Worm (Caenorhabditis elegans) whole organism, late embryonic: ENCODE measurements around the gene nhr-27.

ENCODE experiments used
- C38D4.7 ChIP-seq: fragments of 200-800 bp; sonication (Bioruptor generic); optimal IDR thresholded peaks from 2 replicates; lab custom pipeline; 2018; ENCODE audit warnings: mild to moderate bottlenecking, missing genetic modification characterization, moderate library complexity, missing compliant biosample characterization
- F13H6.1 ChIP-seq: sonication (generic microtip); optimal IDR thresholded peaks from 2 replicates; lab custom pipeline; 2016; ENCODE audit warnings: missing genetic modification characterization, missing compliant biosample characterization
- K02D7.2 ChIP-seq: sonication (generic microtip); optimal IDR thresholded peaks from 2 replicates; lab custom pipeline; 2017; ENCODE audit warnings: mild to moderate bottlenecking, missing genetic modification characterization, missing compliant biosample characterization
- K09A11.1 ChIP-seq: sonication (generic microtip); optimal IDR thresholded peaks from 2 replicates; lab custom pipeline; 2017; ENCODE audit warnings: antibody characterized with exemption, mild to moderate bottlenecking, missing genetic modification characterization, missing compliant biosample characterization; ENCODE audit not compliant: insufficient read depth
- T23F11.4 ChIP-seq: fragments of 200-800 bp; sonication (Bioruptor generic); optimal IDR thresholded peaks from 2 replicates; lab custom pipeline; 2018; ENCODE audit warnings: mild to moderate bottlenecking, missing genetic modification characterization, missing compliant biosample characterization
- Y22D7AL.16 ChIP-seq: sonication (generic microtip); optimal IDR thresholded peaks from 2 replicates; lab custom pipeline; 2016; ENCODE audit warnings: missing genetic modification characterization, missing compliant biosample characterization
- ceh-14 ChIP-seq: sonication (generic microtip); optimal IDR thresholded peaks from 2 replicates; lab custom pipeline; 2016; ENCODE audit warnings: missing genotype, missing genetic modification characterization, missing compliant biosample characterization
- ceh-19 ChIP-seq: fragments of 200-800 bp; sonication (Bioruptor generic); optimal IDR thresholded peaks from 2 replicates; lab custom pipeline; 2018; ENCODE audit warnings: mild to moderate bottlenecking, missing genetic modification characterization, missing compliant biosample characterization
- ceh-24 ChIP-seq: sonication (generic microtip); optimal IDR thresholded peaks from 2 replicates; lab custom pipeline; 2016; ENCODE audit warnings: mild to moderate bottlenecking, missing genetic modification characterization, missing compliant biosample characterization
- ceh-48 ChIP-seq: sonication (generic microtip); optimal IDR thresholded peaks from 2 replicates; lab custom pipeline; 2016; ENCODE audit warnings: missing genetic modification characterization, inconsistent platforms, missing compliant biosample characterization
- ceh-6 ChIP-seq: fragments of 200-800 bp; sonication (Bioruptor generic); optimal IDR thresholded peaks from 2 replicates; lab custom pipeline; 2018; ENCODE audit warnings: mild to moderate bottlenecking, missing genetic modification characterization, missing compliant biosample characterization
- ceh-9 ChIP-seq: sonication (generic microtip); optimal IDR thresholded peaks from 2 replicates; lab custom pipeline; 2016; ENCODE audit warnings: mild to moderate bottlenecking, missing genetic modification characterization, inconsistent platforms, missing compliant biosample characterization
- che-1 ChIP-seq: sonication (generic microtip); optimal IDR thresholded peaks from 2 replicates; lab custom pipeline; 2016; ENCODE audit warnings: mild to moderate bottlenecking, missing genetic modification characterization, missing compliant biosample characterization
- dmd-4 ChIP-seq: sonication (generic microtip); optimal IDR thresholded peaks from 2 replicates; lab custom pipeline; 2016; ENCODE audit warnings: borderline replicate concordance, missing genetic modification characterization, missing compliant biosample characterization
- dve-1 ChIP-seq: sonication (generic microtip); optimal IDR thresholded peaks from 2 replicates; lab custom pipeline; 2017; ENCODE audit warnings: antibody characterized with exemption, mild to moderate bottlenecking, missing genetic modification characterization, missing compliant biosample characterization
- elt-4 ChIP-seq: sonication (generic microtip); optimal IDR thresholded peaks from 2 replicates; lab custom pipeline; 2016; ENCODE audit warnings: missing genetic modification characterization, missing compliant biosample characterization
- ets-4 ChIP-seq: sonication (generic microtip); optimal IDR thresholded peaks from 2 replicates; lab custom pipeline; 2016; ENCODE audit warnings: missing genetic modification characterization, missing compliant biosample characterization
- eyg-1 ChIP-seq: sonication (generic microtip); optimal IDR thresholded peaks from 2 replicates; lab custom pipeline; 2016; ENCODE audit warnings: missing genotype, missing genetic modification characterization, missing compliant biosample characterization
- fkh-10 ChIP-seq: fragments of 150-350 bp; optimal IDR thresholded peaks from 2 replicates; lab custom pipeline; 2014; ENCODE audit warnings: missing biosample characterization, missing genetic modification reagents, missing genetic modification characterization
- fkh-6 ChIP-seq: sonication (generic microtip); optimal IDR thresholded peaks from 2 replicates; lab custom pipeline; 2016; ENCODE audit warnings: missing genetic modification characterization, missing compliant biosample characterization
- gmeb-2 ChIP-seq: sonication (generic microtip); optimal IDR thresholded peaks from 2 replicates; lab custom pipeline; 2016; ENCODE audit warnings: missing genetic modification characterization, inconsistent platforms, missing compliant biosample characterization
- hlh-30 ChIP-seq: sonication (generic microtip); optimal IDR thresholded peaks from 2 replicates; lab custom pipeline; 2017; ENCODE audit warnings: antibody characterized with exemption, missing genetic modification characterization, missing compliant biosample characterization; ENCODE audit not compliant: insufficient read depth
- hlh-6 ChIP-seq: sonication (generic microtip); optimal IDR thresholded peaks from 2 replicates; lab custom pipeline; 2016; ENCODE audit warnings: missing genotype, missing genetic modification characterization, missing compliant biosample characterization
- hlh-8 ChIP-seq: sonication (generic microtip); optimal IDR thresholded peaks from 2 replicates; lab custom pipeline; 2016; ENCODE audit warnings: missing genotype, missing genetic modification characterization, missing compliant biosample characterization
- lim-6 ChIP-seq: sonication (generic microtip); optimal IDR thresholded peaks from 2 replicates; lab custom pipeline; 2016; ENCODE audit warnings: missing genetic modification characterization, missing compliant biosample characterization
- lin-11 ChIP-seq: fragments of 200-800 bp; sonication (Bioruptor generic); optimal IDR thresholded peaks from 2 replicates; lab custom pipeline; 2018; ENCODE audit warnings: mild to moderate bottlenecking, missing genetic modification characterization, missing compliant biosample characterization
- madf-2 ChIP-seq: sonication (generic microtip); optimal IDR thresholded peaks from 2 replicates; lab custom pipeline; 2017; ENCODE audit warnings: missing genetic modification characterization, missing compliant biosample characterization
- mec-3 ChIP-seq: sonication (generic microtip); optimal IDR thresholded peaks from 2 replicates; lab custom pipeline; 2016; ENCODE audit warnings: borderline replicate concordance, missing genetic modification characterization, missing compliant biosample characterization
- nhr-232 ChIP-seq: sonication (generic microtip); optimal IDR thresholded peaks from 2 replicates; lab custom pipeline; 2016; ENCODE audit warnings: missing genetic modification characterization, missing compliant biosample characterization
- pha-2 ChIP-seq: sonication (generic microtip); optimal IDR thresholded peaks from 2 replicates; lab custom pipeline; 2017; ENCODE audit warnings: mild to moderate bottlenecking, missing genetic modification characterization, missing compliant biosample characterization
- pha-4 ChIP-seq: fragments of 150-350 bp; optimal IDR thresholded peaks from 2 replicates; lab custom pipeline; 2018; ENCODE audit warnings: missing biosample characterization, missing genetic modification reagents, missing genetic modification characterization
- ref-2 ChIP-seq: sonication (generic microtip); optimal IDR thresholded peaks from 2 replicates; lab custom pipeline; 2016; ENCODE audit warnings: missing genetic modification characterization, missing compliant biosample characterization
- rnt-1 ChIP-seq: sonication (generic microtip); optimal IDR thresholded peaks from 2 replicates; lab custom pipeline; 2016; ENCODE audit warnings: missing genetic modification characterization, missing compliant biosample characterization
- sdc-2 ChIP-seq: sonication (generic microtip); optimal IDR thresholded peaks from 2 replicates; lab custom pipeline; 2016; ENCODE audit warnings: missing genotype, missing genetic modification characterization, missing compliant biosample characterization
- sox-2 ChIP-seq: fragments of 200-800 bp; sonication (Bioruptor generic); IDR thresholded peaks from 2 replicates; pipeline ENCODE4 v1.3.6; 2022; ENCODE audit warnings: missing genetic modification reagents, missing genetic modification characterization, missing compliant biosample characterization
- ttx-3 ChIP-seq: sonication (generic microtip); optimal IDR thresholded peaks from 2 replicates; lab custom pipeline; 2016; ENCODE audit warnings: missing genetic modification reagents, missing genetic modification characterization, missing compliant biosample characterization
- unc-42 ChIP-seq: sonication (generic microtip); optimal IDR thresholded peaks from 2 replicates; lab custom pipeline; 2016; ENCODE audit warnings: missing genotype, missing genetic modification characterization, missing compliant biosample characterization
- unc-55 ChIP-seq: sonication (generic microtip); optimal IDR thresholded peaks from 2 replicates; lab custom pipeline; 2017; ENCODE audit warnings: missing biosample characterization, missing genetic modification reagents, missing genetic modification characterization
- unc-86 ChIP-seq: sonication (generic microtip); optimal IDR thresholded peaks from 2 replicates; lab custom pipeline; 2016; ENCODE audit warnings: missing genetic modification characterization, missing compliant biosample characterization

Gene nhr-27

ce11 chrX:12806926-12807325 is 1.2 kb downstream of the nhr-27 start:
- no peak for TF ChIP-seq elt-4 (tag; lab: Kevin White, UChicago)
- TF ChIP-seq ref-2 = no peak
- TF ChIP-seq madf-2 (tag; lab: Kevin White, UChicago) = no peak
- TF ChIP-seq eyg-1 (tag; lab: Kevin White, UChicago) = no peak
- no peak for TF ChIP-seq rnt-1 (tag; lab: Kevin White, UChicago)
- TF ChIP-seq, all 69 proteins: peak for 0

ce11 chrX:12799831-12800230 is 8.3 kb downstream of the nhr-27 start:
- TF ChIP-seq rnt-1 (tag; lab: Kevin White, UChicago) (no peak), dve-1 (no peak), che-1 (tag; lab: Kevin White, UChicago) (no peak), sox-2 (GFP tag; lab: Robert Waterston, UW) (no peak), ceh-9 (tag; lab: Kevin White, UChicago) (no peak), ceh-48 (tag; lab: Kevin White, UChicago) (no peak)

- TF ChIP-seq Y22D7AL.16 (no peak), fkh-10 (GFP tag; lab: Kevin White, UChicago) (no peak), fkh-6 (tag; lab: Kevin White, UChicago) (no peak)
These were observed 14.3 kb downstream of the nhr-27 start, which contains the start of gene abf-6 for ce11 chrX:12793796-12794195. Gene abf-6, plus strand, starts transcription at chrX:12794118.

ce11 chrX:12793075-12793474 is 15.0 kb downstream of the nhr-27 start:
- TF ChIP-seq sox-2 (GFP tag; lab: Robert Waterston, UW) (no peak), lim-6 (tag; lab: Kevin White, UChicago) (no peak), K02D7.2 (tag; lab: Kevin White, UChicago) (no peak), ceh-19 (GFP tag; lab: Kevin White, UChicago) (no peak), fkh-6 (tag; lab: Kevin White, UChicago) (no peak), pha-4 (tag; lab: Kevin White, UChicago) (no peak), hlh-30 (tag; lab: Kevin White, UChicago) (no peak), ref-2 (no peak), ceh-6 (no peak), K09A11.1 (tag; lab: Kevin White, UChicago) (no peak), hlh-6 (tag; lab: Kevin White, UChicago) (no peak), Y22D7AL.16 (no peak)
- TF ChIP-seq, all 69 proteins: peak for 0

- TF ChIP-seq gmeb-2 (tag; lab: Kevin White, UChicago) (no peak), pha-4 (tag; lab: Kevin White, UChicago) (no peak), T23F11.4 (no peak), fkh-6 (tag; lab: Kevin White, UChicago) (no peak), mec-3 (tag; lab: Kevin White, UChicago) (no peak), C38D4.7 (GFP tag; lab: Kevin White, UChicago) (no peak), pha-2 (tag; lab: Kevin White, UChicago) (no peak), hlh-30 (tag; lab: Kevin White, UChicago) (no peak), F13H6.1 (tag; lab: Kevin White, UChicago) (no peak), lim-6 (tag; lab: Kevin White, UChicago) (no peak), ets-4 (no peak), ceh-48 (tag; lab: Kevin White, UChicago) (no peak), ceh-19 (GFP tag; lab: Kevin White, UChicago) (no peak), nhr-232 (no peak)
These were observed 15.6 kb downstream of the nhr-27 start, which contains the start of gene abf-5 for ce11 chrX:12792554-12792953. Gene abf-5, plus strand, starts transcription at chrX:12792854.

ce11 chrX:12790036-12790435 is 18.1 kb downstream of the nhr-27 start, which contains the start of gene str-123:
Gene str-123, plus strand, starts transcription at chrX:12790336.
- TF ChIP-seq ceh-24 (tag; lab: Kevin White, UChicago) (no peak), sdc-2 (tag; lab: Kevin White, UChicago) (no peak), lin-11 (no peak), dmd-4 (tag; lab: Kevin White, UChicago) (no peak), unc-86 (tag; lab: Kevin White, UChicago) (no peak), unc-42 (no peak), F13H6.1 (tag; lab: Kevin White, UChicago) (no peak), ttx-3 (no peak), pha-4 (tag; lab: Kevin White, UChicago) (no peak), unc-55 (no peak), ceh-6 (no peak), hlh-30 (tag; lab: Kevin White, UChicago) (no peak), hlh-8 (tag; lab: Kevin White, UChicago) (no peak), ceh-14 (no peak)
